Worm (Caenorhabditis elegans) whole organism, L3 larva: Measurements from ENCODE around the gene rmd-1.

Source experiments
- ama-1 ChIP-seq: fragments of 150-350 bp; optimal IDR thresholded peaks from 2 replicates; lab custom pipeline; 2018
- ceh-9 ChIP-seq: sonication (generic microtip); optimal IDR thresholded peaks from 2 replicates; lab custom pipeline; 2018; ENCODE audit warnings: missing biosample characterization, missing genetic modification characterization
- lin-39 ChIP-seq: fragments of 150-350 bp; optimal IDR thresholded peaks from 2 replicates; lab custom pipeline; 2018; ENCODE audit warnings: missing biosample characterization, missing genetic modification reagents, missing genetic modification characterization
- nhr-237 ChIP-seq: fragments of 150-350 bp; optimal IDR thresholded peaks from 2 replicates; lab custom pipeline; 2014; ENCODE audit warnings: missing biosample characterization, missing genetic modification characterization
- pqm-1 ChIP-seq: fragments of 150-350 bp; optimal IDR thresholded peaks from 2 replicates; lab custom pipeline; 2017; ENCODE audit warnings: missing biosample characterization, missing genetic modification characterization, inconsistent platforms
- unc-62 ChIP-seq: fragments of 150-350 bp; sonication (generic microtip); optimal IDR thresholded peaks from 4 replicates; lab custom pipeline; 2014; ENCODE audit warnings: missing biosample characterization, missing genetic modification reagents, missing genetic modification characterization
- ztf-4 ChIP-seq: fragments of 150-350 bp; optimal IDR thresholded peaks from 2 replicates; lab custom pipeline; 2014; ENCODE audit warnings: missing biosample characterization, missing genetic modification characterization

- TF ChIP-seq nhr-237 (tag; lab: Kevin White, UChicago) (no peak), ztf-4 (tag; lab: Kevin White, UChicago) (no peak), ama-1 (lab: Kevin White, UChicago) (no peak), unc-62 (GFP tag; lab: Kevin White, UChicago) (no peak), ceh-9 (tag; lab: Kevin White, UChicago) (no peak), lin-39 (tag; lab: Kevin White, UChicago) (no peak), pqm-1 (tag; lab: Kevin White, UChicago) (no peak)
Observed at ce11 chrIII:9758848-9759247, at the start of gene rmd-1.
